Fruit fly (Drosophila melanogaster): ENCODE data around the gene ScsbetaA.

The ScsbetaA gene

DNA sequence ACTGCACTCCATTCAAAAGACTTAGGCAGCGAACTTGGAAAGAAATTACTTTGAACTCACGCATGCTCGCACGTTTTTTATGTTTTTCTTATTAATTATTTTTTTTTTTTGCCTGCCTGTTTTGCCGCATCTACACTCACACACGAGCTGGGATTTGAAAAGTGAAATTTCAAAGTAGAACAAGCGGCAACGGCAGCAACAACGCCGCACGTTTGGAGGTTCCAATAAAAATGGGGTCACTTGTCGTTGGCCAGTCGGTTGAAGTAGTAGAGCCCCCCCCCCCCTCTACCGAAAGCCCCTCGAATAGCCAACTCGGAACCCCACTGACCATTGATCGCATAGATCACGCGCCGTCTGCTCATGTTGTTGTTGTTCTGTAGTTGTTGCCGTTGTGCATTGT is 7.9 kb downstream of the ScsbetaA start:
- TF ChIP-seq fd96Ca (GFP tag; IDR thresholded peaks at IDR 0.05) (no peak), Ets98B (GFP tag; IDR thresholded peaks at IDR 0.05) (no peak), CG17806 (tag; optimal IDR thresholded peaks at IDR 0.05) (no peak), CG4496 (GFP tag; IDR thresholded peaks at IDR 0.05) (no peak), CG34367 (tag; optimal IDR thresholded peaks at IDR 0.05) (no peak)

DNA sequence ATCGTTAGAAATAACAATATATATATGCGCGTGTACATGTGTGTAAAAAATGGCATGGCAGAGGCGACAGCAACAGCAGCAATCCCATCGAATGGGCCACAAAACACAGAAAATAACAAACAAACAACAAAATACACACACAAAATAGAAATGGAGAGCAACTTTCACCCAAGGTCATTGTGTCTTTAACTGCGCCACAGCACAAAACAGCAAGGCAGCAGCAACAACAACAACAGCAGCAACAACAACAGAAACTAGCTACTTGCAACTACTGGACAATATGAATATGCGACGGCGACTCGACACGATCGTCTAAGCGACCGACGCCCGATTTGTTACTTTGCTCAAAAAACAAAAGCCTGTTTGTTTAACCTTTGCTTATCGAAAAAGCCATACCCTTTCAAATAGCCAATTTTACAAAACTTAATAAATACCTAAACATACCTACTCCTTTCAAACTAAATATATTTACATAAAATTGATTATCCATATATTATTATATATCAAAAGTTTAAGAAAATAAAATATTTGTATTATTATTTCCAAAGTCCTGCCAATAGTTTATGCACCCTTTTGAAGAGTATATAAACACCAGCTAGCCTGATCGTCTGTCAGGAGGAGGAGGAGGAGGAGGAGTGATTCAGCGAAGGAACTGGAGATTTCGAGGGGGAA is 9.4 kb downstream of the ScsbetaA start:
- TF ChIP-seq CG4496 (GFP tag; IDR thresholded peaks at IDR 0.05) (no peak), CG15710 (tag; optimal IDR thresholded peaks at IDR 0.05) (peak; percentile 24), CG32121 (GFP tag; IDR thresholded peaks at IDR 0.05) (no peak; the same call in 1 of the 2 replicates), D1 (tag; optimal IDR thresholded peaks at IDR 0.05) (no peak), Snoo (tag; optimal IDR thresholded peaks at IDR 0.05) (no peak), CG8159 (tag; optimal IDR thresholded peaks at IDR 0.05) (peak; percentile 31), CG9948 (tag; optimal IDR thresholded peaks at IDR 0.05) (peak; percentile 33), CG13204 (GFP tag; optimal IDR thresholded peaks at IDR 0.05) (no peak), CG17806 (tag; optimal IDR thresholded peaks at IDR 0.05) (peak; percentile 14), CG14655 (GFP tag; optimal IDR thresholded peaks at IDR 0.05) (peak; percentile 35), CG12605 (GFP tag; IDR thresholded peaks at IDR 0.05) (no peak; the same call in 1 of the 2 replicates), fd96Ca (GFP tag; IDR thresholded peaks at IDR 0.05) (no peak), rn (GFP tag; IDR thresholded peaks at IDR 0.05) (no peak), CG10348 (GFP tag; IDR thresholded peaks at IDR 0.05) (no peak), gl (tag; optimal IDR thresholded peaks at IDR 0.05) (no peak), CG34367 (tag; optimal IDR thresholded peaks at IDR 0.05) (no peak), Ets98B (GFP tag; IDR thresholded peaks at IDR 0.05) (peak; percentile 19; the same call in 1 of the 2 replicates), Pif1A (GFP tag; optimal IDR thresholded peaks at IDR 0.05) (no peak), EcR (GFP tag; optimal IDR thresholded peaks at IDR 0.05) (no peak), Pif1B (GFP tag; optimal IDR thresholded peaks at IDR 0.05) (no peak), CG8301 (tag; optimal IDR thresholded peaks at IDR 0.05) (peak; percentile 59)

DNA sequence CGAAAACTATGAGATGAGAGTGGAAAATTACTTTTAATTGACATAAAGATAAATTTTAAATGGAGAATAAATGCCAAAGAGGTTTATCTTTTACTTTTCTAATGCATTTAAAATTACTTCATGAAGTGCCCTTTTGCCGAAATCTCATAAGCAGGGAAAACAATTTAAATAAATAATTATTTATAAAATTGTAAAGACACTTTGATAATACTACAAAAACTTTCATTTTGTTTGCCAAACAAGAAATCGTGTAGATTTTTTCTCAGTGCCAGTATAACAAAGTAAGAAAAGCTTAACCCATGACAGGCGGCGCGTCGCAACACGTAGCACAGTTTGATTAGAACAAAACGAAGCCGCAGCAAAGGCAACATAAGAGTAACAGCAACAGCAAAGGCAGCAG is 10.3 kb downstream of the ScsbetaA start:
- TF ChIP-seq CG14655 (GFP tag; optimal IDR thresholded peaks at IDR 0.05) (peak; percentile 43), CG10348 (GFP tag; IDR thresholded peaks at IDR 0.05) (no peak), CG8301 (tag; optimal IDR thresholded peaks at IDR 0.05) (peak; percentile 49), CG9948 (tag; optimal IDR thresholded peaks at IDR 0.05) (peak; percentile 9)

DNA sequence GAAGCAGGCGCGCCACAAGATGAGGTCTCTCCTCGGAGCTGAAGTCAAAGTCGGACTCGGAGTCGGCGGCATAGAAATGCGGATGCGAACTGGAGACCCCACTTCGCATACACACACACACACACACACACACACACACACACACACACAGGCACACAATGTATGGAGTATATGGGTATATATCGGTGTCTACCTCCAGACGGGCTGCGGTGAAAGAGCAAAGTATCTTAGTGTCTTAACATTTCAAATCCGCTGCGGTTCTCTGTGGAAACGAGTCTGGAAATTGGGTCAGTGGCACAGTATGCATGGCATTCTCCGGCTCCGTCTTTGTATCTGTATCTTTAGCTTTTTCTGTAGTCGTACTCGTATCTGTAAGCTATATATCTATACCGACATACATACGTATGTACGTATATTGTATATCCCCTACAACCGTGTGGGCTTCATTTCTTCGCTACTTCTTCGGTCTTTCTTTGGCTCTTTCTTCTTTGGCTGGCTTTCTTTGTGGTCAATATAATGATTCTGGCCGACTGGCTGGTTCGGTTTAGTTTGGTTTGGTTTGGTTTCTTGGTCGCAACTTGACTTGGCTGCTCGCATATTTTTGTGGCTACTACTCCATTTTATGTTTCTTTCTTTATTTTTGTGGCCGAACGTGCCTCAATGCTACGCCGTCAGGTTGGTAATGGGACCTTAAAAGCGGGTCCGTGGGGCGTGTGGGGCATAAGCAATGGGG is 11.0 kb downstream of the ScsbetaA start:
- TF ChIP-seq CG12605 (GFP tag; IDR thresholded peaks at IDR 0.05) (no peak), CG15710 (tag; optimal IDR thresholded peaks at IDR 0.05) (no peak), EcR (GFP tag; optimal IDR thresholded peaks at IDR 0.05) (peak; percentile 22)

DNA sequence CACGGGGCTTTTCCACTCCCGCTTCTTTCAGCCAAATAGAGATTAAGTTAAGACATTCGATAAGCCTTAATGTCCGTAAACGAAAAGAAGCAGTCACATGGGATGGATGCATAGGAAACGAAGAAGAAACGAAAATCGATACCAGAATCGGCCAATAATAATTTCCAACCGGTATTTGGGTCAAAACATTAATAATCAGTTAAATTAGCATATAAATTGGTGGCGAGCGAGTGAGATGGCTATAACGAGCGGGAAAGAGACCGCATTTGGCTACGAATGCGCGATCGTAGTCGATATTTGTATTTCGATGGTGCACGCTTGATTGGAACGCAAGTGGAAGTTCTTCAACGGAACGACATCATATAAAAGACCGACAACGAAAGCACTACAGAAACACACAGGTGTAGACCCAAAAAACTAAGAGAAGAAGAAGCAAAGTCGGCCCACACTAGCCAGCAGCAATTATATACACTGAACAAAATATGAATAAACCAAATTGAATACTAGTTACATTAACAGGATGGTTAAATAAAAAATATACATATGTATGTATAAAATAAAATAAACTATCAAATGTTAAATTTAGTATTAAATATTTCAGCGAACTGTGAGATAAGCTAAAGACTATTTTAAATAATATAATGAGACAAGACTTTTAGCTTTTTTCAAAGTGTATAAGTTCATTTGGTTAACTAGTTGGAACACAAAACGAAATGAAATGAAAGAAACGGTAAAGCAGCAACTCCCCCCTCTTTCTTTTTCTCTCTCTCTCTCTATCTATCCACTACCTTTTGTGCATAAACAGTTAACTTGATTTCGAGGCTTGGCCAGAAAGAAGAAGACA is 16.2 kb downstream of the ScsbetaA start:
- TF ChIP-seq CG8159 (tag; optimal IDR thresholded peaks at IDR 0.05) (peak; percentile 17), CG4496 (GFP tag; IDR thresholded peaks at IDR 0.05) (no peak), CG17806 (tag; optimal IDR thresholded peaks at IDR 0.05) (no peak), EcR (GFP tag; optimal IDR thresholded peaks at IDR 0.05) (no peak), CG13204 (GFP tag; optimal IDR thresholded peaks at IDR 0.05) (no peak), CG8301 (tag; optimal IDR thresholded peaks at IDR 0.05) (peak; percentile 26)

DNA sequence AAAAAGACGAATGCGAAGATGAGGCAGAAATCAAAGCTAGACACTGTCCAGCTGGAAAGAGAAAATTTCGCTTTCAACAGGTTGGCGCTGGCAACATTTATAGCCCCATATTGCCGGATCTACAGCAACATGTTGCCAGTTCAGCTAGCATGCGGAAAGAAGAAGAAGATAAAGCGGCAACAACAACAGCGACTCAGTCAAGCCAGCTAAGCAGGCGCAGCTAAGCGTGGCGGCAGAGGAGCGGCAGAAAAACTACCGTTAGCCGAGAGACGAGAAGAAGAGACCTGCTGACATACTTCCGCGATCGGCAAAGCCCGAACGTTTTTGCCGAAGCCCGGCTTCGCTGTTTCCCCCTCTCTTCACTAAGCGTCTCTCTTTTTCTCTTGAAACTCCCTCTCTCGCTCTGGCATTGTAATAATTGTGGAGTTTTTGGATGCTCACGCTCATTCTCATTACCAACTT is 16.9 kb downstream of the ScsbetaA start:
- no peak for TF ChIP-seq rn (GFP tag; IDR thresholded peaks at IDR 0.05)
- TF ChIP-seq CG4496 (GFP tag; IDR thresholded peaks at IDR 0.05), result peak; percentile 54; the same call in 1 of the 3 replicates
- no peak for TF ChIP-seq CG34367 (tag; optimal IDR thresholded peaks at IDR 0.05)
- no peak for TF ChIP-seq D1 (tag; optimal IDR thresholded peaks at IDR 0.05)
- peak; percentile 37 for TF ChIP-seq CG13204 (GFP tag; optimal IDR thresholded peaks at IDR 0.05)
- TF ChIP-seq Ets98B (GFP tag; IDR thresholded peaks at IDR 0.05), result peak; percentile 43; the same call in 1 of the 2 replicates
- TF ChIP-seq gl (tag; optimal IDR thresholded peaks at IDR 0.05), result no peak
- TF ChIP-seq CG15710 (tag; optimal IDR thresholded peaks at IDR 0.05), result no peak
- peak; percentile 34 for TF ChIP-seq EcR (GFP tag; optimal IDR thresholded peaks at IDR 0.05)
